Fruit fly (Drosophila melanogaster) ovary, adult (tissue): ENCODE measurements around the gene mRpS31.

ENCODE experiments used
- CG17801 ChIP-seq: fragments of 200-800 bp; optimal IDR thresholded peaks from 2 replicates; lab custom pipeline; 2019; ENCODE audit warnings: missing biosample characterization, mild to moderate bottlenecking, missing genetic modification characterization, moderate library complexity; ENCODE audit not compliant: partially characterized antibody

mRpS31 gene

DNA sequence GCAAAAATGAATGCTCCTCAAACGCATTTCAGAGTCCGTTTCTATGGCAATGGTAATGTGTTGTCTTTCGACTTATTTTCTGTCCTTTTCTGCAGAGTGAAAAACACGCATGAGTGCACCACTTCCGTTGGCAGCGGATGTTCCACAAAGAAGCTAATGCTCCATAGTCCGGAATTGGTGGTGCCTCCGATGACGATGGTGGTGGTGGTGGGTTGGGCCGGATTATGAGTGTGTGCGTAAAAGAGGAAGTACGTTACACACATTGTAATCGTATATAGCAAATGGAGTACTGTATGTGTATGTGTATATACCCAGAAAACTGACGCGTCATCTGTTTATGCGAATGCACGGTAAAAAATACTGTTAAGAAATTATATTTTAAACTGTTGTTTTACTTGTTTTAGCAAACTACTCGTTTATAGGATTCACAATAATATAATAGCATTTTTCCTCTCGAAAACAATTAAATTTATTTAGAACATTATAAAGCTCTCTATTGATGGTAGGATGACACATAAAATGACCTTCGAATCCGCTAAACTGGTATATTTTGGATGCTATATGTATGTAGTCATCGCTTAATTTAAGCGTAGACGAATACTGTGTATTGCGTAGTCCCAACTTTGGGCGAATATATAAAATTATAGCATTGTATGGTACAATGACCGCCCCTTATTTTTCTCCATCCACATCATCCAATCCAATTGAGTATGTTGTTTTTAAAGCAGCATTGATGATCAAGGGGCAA, 40.3 kb downstream of the mRpS31 start:
- no peak for TF ChIP-seq CG17801

dm6 chr3L:16045831-16046336, 40.9 kb downstream of the mRpS31 start:
- peak; percentile 97 for TF ChIP-seq CG17801

dm6 chr3L:16046387-16047066, 41.5 kb downstream of the mRpS31 start:
- TF ChIP-seq CG17801: peak; percentile 61

dm6 chr3L:16047105-16047504, 42.1 kb downstream of the mRpS31 start:
- TF ChIP-seq CG17801: no peak

DNA sequence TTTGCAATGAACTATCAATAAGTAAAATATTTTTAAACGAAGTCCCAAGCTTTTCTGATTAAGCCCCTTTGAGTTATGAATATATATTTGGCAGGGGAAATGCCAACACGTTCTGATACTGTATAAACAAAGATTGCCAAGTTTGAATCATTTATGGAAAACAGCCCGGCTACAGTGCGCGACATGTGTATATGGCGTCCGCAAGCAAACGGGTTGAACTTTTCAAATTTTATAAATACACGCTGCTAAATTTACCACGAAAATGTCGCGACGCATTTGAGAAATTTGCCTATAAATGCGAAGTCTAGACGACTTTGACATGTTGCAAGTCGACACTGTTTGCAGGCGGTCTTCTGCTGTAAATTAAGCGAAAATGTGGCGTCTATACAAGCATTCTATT, 43.1 kb downstream of the mRpS31 start:
- TF ChIP-seq CG17801: no peak

dm6 chr3L:16048722-16049459, 43.9 kb downstream of the mRpS31 start:
- no peak for TF ChIP-seq CG17801

DNA sequence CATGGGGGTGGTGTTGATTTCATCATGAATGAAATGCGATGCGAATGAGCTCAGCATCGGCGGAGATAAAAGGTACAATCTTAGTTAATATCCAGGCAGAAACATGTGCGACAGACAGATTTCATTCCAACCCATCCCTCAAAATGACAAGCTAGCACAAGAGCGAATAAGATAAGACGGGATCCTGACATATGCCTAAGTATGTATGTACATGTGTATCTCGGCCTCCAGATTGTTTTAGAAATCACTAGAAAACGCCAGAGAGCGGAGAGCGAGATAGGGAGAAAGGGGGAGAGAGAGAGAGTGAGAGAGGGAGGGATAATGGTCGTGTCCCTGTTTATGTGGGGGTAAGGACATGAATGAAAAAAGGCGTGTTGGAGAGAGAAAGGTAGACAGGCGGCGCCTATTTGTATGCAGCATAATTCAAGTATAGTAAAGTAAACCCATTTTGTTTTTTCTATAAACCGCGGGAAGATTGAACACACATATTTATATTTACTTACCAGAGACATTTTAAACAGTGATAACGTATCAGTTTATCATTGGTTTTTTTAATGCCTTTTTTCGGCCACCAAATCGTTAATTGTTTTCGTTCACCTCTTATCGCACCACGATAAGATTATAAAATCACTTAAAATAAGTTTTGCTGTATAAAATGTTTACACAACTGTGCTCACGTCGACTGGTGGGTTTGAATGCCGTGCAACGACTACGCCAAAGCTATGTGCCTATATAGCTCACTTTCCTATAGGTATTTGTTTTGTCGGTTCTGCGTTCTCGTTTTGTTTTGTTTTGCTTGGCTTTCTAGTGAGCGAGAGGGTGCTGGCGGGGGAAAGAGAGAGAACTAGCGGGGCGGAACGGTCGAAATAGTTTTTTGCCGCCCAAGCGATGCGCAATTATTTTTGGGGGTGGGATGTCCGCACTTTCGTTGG, 45.2 kb downstream of the mRpS31 start:
- peak; percentile 73 for TF ChIP-seq CG17801

- no peak for TF ChIP-seq CG17801
These were observed 45.9 kb downstream of the mRpS31 start, which contains the start of gene Diap1 for dm6 chr3L:16050887-16051258. Diap1 (minus strand) TSS chr3L:16051034.

dm6 chr3L:16051719-16052122, 46.7 kb downstream of the mRpS31 start, which contains the start of gene Mbs:
Mbs (plus strand) TSS chr3L:16051959.
- peak; percentile 7 for TF ChIP-seq CG17801

DNA sequence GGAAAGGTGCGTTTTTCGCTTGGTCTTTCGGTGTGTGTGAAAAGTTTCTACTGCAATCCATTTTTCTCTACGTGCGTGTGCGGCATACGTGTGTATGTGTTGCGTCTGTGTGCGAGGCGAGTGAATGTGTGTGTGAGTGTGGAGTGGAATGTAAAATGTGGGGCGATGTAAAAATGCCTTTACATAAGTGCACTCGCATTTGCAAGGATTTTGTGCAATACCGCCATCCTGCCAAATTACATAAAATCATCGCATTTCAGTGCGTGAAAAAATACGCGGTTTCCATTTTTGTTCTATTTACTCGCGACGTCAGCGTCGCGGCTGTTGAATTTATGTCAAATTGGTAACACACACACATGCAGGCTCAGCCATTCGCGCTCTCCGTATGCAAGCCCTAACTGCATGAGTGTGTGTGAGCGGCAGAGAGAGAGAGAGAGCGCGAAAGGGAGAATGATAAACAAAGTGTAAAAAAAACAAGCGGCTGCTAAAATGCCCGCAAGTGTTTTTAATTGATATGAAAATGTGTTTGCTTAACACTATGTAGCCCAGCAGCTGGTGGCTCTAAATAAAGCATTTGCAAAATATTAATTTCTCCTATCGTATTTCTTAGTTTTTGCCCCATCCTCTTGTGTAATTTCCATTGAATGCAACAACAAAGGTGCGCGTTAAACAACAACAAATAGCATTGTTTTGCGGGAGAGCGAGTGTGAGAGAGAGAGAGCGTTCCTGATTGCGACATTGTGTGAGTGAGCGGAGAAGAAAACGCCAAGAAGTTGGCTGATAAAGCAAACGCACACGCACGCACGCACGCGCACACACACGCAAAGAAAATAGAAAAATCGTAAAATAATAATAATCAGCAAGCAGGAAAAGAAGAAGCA, 47.4 kb downstream of the mRpS31 start:
- TF ChIP-seq CG17801: no peak

DNA sequence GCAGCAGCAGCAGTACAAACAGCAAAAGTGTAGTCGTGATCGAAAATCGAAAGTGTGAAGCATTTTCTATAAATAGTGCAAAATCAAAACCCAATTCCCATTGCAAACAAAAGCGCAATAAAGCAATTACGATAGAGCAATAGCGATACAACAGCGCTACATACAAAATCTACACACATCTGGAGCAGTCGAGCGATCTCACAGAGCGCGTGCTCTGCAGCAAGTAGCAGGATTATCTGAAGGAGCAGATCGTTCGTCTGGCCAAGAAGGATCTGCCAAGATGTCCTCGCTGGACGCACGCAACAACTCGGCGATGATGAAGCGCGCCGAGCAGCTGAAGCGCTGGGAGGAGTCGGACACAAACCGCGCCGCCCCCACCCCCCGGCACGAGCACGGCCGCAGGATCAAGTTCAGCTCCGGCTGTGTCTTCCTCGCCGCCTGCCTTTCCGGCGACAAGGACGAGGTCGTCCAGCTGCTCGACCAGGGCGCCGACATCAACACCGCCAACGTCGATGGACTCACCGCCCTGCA, 48.1 kb downstream of the mRpS31 start:
- TF ChIP-seq CG17801: no peak

- no peak for TF ChIP-seq CG17801
These were observed 49.1 kb downstream of the mRpS31 start for dm6 chr3L:16054095-16054494.
